Worm (Caenorhabditis elegans): Measurements from ENCODE around the gene T22F3.7.

- TF ChIP-seq elt-3 (tag; optimal IDR thresholded peaks at IDR 0.05) (no peak), pax-3 (tag; optimal IDR thresholded peaks at IDR 0.05) (no peak), nhr-47 (tag; optimal IDR thresholded peaks at IDR 0.05) (no peak), skn-1 (tag; optimal IDR thresholded peaks at IDR 0.05) (no peak), lsy-2 (tag; optimal IDR thresholded peaks at IDR 0.05) (no peak), rnt-1 (tag; optimal IDR thresholded peaks at IDR 0.05) (no peak), lin-35 (GFP tag; optimal IDR thresholded peaks at IDR 0.05) (no peak)
Observed at ce11 chrV:3605325-3605724, 4.9 kb upstream of the T22F3.7 start, which contains the start of gene T22F3.8.

Measured in whole organism, L1 larva.